Fruit fly (Drosophila melanogaster) whole organism, embryonic: ENCODE results near the gene CG1103.

Experiments
- Aef1 ChIP-seq: fragments of 200-800 bp; sonication (Bioruptor generic); IDR thresholded peaks from 3 replicates; pipeline ENCODE4 v1.3.6; 2022; ENCODE audit warnings: missing biosample characterization, missing genetic modification characterization
- Atf6 ChIP-seq: fragments of 200-800 bp; sonication (Bioruptor generic); IDR thresholded peaks from 2 replicates; pipeline ENCODE4 v1.3.6; 2022; ENCODE audit warnings: missing biosample characterization, missing genetic modification characterization
- C15 ChIP-seq: fragments of 200-800 bp; sonication (Bioruptor generic); IDR thresholded peaks from 3 replicates; pipeline ENCODE4 v1.3.6; 2022; ENCODE audit warnings: missing biosample characterization, missing genetic modification characterization
- CG10267 ChIP-seq: fragments of 200-800 bp; sonication (Bioruptor generic); optimal IDR thresholded peaks from 2 replicates; lab custom pipeline; 2018; ENCODE audit warnings: missing biosample characterization, mild to moderate bottlenecking, missing genetic modification characterization, moderate library complexity
- CG10462 ChIP-seq: fragments of 200-800 bp; sonication (Bioruptor generic); optimal IDR thresholded peaks from 2 replicates; lab custom pipeline; 2016; ENCODE audit warnings: missing biosample characterization, missing genetic modification characterization
- CG10654 ChIP-seq: fragments of 200-800 bp; sonication (Bioruptor generic); optimal IDR thresholded peaks from 2 replicates; lab custom pipeline; 2016; ENCODE audit warnings: missing biosample characterization, missing genetic modification characterization
- CG15514 ChIP-seq: fragments of 200-800 bp; sonication (Bioruptor generic); optimal IDR thresholded peaks from 3 replicates; lab custom pipeline; 2017; ENCODE audit warnings: missing biosample characterization, missing genetic modification characterization, mild to moderate bottlenecking, moderate library complexity, missing genetic modification reagents
- CG17802 ChIP-seq: fragments of 200-800 bp; sonication (Bioruptor generic); optimal IDR thresholded peaks from 2 replicates; lab custom pipeline; 2018; ENCODE audit warnings: missing biosample characterization, mild to moderate bottlenecking, missing genetic modification characterization, moderate library complexity
- CG32532 ChIP-seq: fragments of 200-800 bp; sonication (Bioruptor generic); IDR thresholded peaks from 2 replicates; pipeline ENCODE4 v1.3.6; 2022; ENCODE audit warnings: missing biosample characterization, missing genetic modification characterization
- CG4282 ChIP-seq: fragments of 200-800 bp; sonication (Bioruptor generic); optimal IDR thresholded peaks from 2 replicates; lab custom pipeline; 2016; ENCODE audit warnings: missing biosample characterization, missing genetic modification characterization
- CG4360 ChIP-seq: fragments of 200-800 bp; sonication (Bioruptor generic); IDR thresholded peaks from 2 replicates; pipeline ENCODE4 v1.3.6; 2022; ENCODE audit warnings: missing biosample characterization, missing genetic modification characterization
- CG7357 ChIP-seq: fragments of 200-800 bp; sonication (Bioruptor generic); IDR thresholded peaks from 3 replicates; pipeline ENCODE4 v1.3.6; 2022; ENCODE audit warnings: missing biosample characterization, missing genetic modification characterization
- CG8944 ChIP-seq: fragments of 200-800 bp; sonication (Bioruptor generic); optimal IDR thresholded peaks from 3 replicates; lab custom pipeline; 2016; ENCODE audit warnings: missing biosample characterization, missing genetic modification characterization
- Elba2 ChIP-seq: fragments of 200-800 bp; sonication (Bioruptor generic); optimal IDR thresholded peaks from 3 replicates; lab custom pipeline; 2016; ENCODE audit warnings: missing biosample characterization, missing genetic modification characterization
- Ets65A ChIP-seq: fragments of 200-800 bp; sonication (Bioruptor generic); peaks from one replicate; lab custom pipeline; 2016; ENCODE audit warnings: missing biosample characterization, missing genetic modification characterization
- Ets97D ChIP-seq: fragments of 200-800 bp; sonication (Bioruptor generic); optimal IDR thresholded peaks from 3 replicates; lab custom pipeline; 2016; ENCODE audit warnings: missing biosample characterization, missing genetic modification characterization
- GATAe ChIP-seq: fragments of 200-800 bp; sonication (Bioruptor generic); conservative IDR thresholded peaks from 2 replicates; pipeline ENCODE4 v1.3.6; 2022; ENCODE audit warnings: missing biosample characterization, missing genetic modification characterization
- Hey ChIP-seq: fragments of 200-800 bp; sonication (Bioruptor generic); optimal IDR thresholded peaks from 3 replicates; lab custom pipeline; 2018; ENCODE audit warnings: missing biosample characterization, mild to moderate bottlenecking, missing genetic modification characterization
- Hr51 ChIP-seq, 2 experiments: fragments of 200-800 bp; sonication (Bioruptor generic); optimal IDR thresholded peaks; 2 replicates in 1 of 2; 3 replicates in 1 of 2; lab custom pipeline; 2016 to 2018; ENCODE audit warnings: missing biosample characterization in 2 of 2, missing genetic modification characterization in 2 of 2, mild to moderate bottlenecking in 1 of 2, moderate library complexity in 1 of 2
- Lim3 ChIP-seq: fragments of 200-800 bp; sonication (Bioruptor generic); IDR thresholded peaks from 2 replicates; pipeline ENCODE4 v1.3.6; 2022; ENCODE audit warnings: missing biosample characterization, missing genetic modification characterization
- Mad ChIP-seq: fragments of 200-800 bp; sonication (Bioruptor generic); optimal IDR thresholded peaks from 2 replicates; lab custom pipeline; 2016; ENCODE audit warnings: missing biosample characterization, missing genetic modification characterization
- Med ChIP-seq: fragments of 200-800 bp; sonication (Bioruptor generic); peaks from one replicate; lab custom pipeline; 2016; ENCODE audit warnings: missing biosample characterization, missing genetic modification characterization, mild to moderate bottlenecking, inconsistent platforms, moderate library complexity
- Myb ChIP-seq: fragments of 200-800 bp; sonication (Bioruptor generic); optimal IDR thresholded peaks from 2 replicates; lab custom pipeline; 2016; ENCODE audit warnings: missing biosample characterization, missing genetic modification characterization
- Optix ChIP-seq: fragments of 200-800 bp; sonication (Bioruptor generic); IDR thresholded peaks from 3 replicates; pipeline ENCODE4 v1.3.6; 2022; ENCODE audit warnings: missing biosample characterization, missing genetic modification characterization
- Sin3A ChIP-seq: fragments of >200 bp; optimal IDR thresholded peaks from 2 replicates; lab custom pipeline; 2018
- Ssrp ChIP-seq: fragments of 200-800 bp; sonication (Bioruptor generic); optimal IDR thresholded peaks from 2 replicates; lab custom pipeline; 2018; ENCODE audit warnings: missing biosample characterization, mild to moderate bottlenecking, missing genetic modification characterization, moderate library complexity
- Taf1 ChIP-seq: fragments of 200-800 bp; sonication (Bioruptor generic); IDR thresholded peaks from 2 replicates; pipeline ENCODE4 v1.3.6; 2022; ENCODE audit warnings: missing biosample characterization, missing genetic modification characterization
- YL-1 ChIP-seq: fragments of 200-800 bp; sonication (Bioruptor generic); optimal IDR thresholded peaks from 3 replicates; lab custom pipeline; 2017; ENCODE audit warnings: missing biosample characterization, mild to moderate bottlenecking, missing genetic modification characterization
- amos ChIP-seq: fragments of 200-800 bp; sonication (Bioruptor generic); IDR thresholded peaks from 2 replicates; pipeline ENCODE4 v1.3.6; 2022; ENCODE audit warnings: missing biosample characterization, missing genetic modification characterization; ENCODE audit not compliant: partially characterized antibody
- ara ChIP-seq: fragments of 200-800 bp; sonication (Bioruptor generic); IDR thresholded peaks from 2 replicates; pipeline ENCODE4 v1.3.6; 2022; ENCODE audit warnings: missing biosample characterization, missing genetic modification characterization
- chinmo ChIP-seq: fragments of 200-800 bp; sonication (Bioruptor generic); IDR thresholded peaks from 4 replicates; pipeline ENCODE4 v1.3.6; 2022; ENCODE audit warnings: missing biosample characterization, missing genetic modification characterization; ENCODE audit not compliant: partially characterized antibody
- chn ChIP-seq: fragments of 200-800 bp; sonication (Bioruptor generic); optimal IDR thresholded peaks from 2 replicates; lab custom pipeline; 2016; ENCODE audit warnings: missing biosample characterization, missing genetic modification characterization
- da ChIP-seq: fragments of 200-800 bp; sonication (Bioruptor generic); optimal IDR thresholded peaks from 2 replicates; lab custom pipeline; 2016; ENCODE audit warnings: missing biosample characterization, missing genetic modification characterization
- disco-r ChIP-seq: fragments of 200-800 bp; sonication (Bioruptor generic); optimal IDR thresholded peaks from 2 replicates; lab custom pipeline; 2016; ENCODE audit warnings: missing biosample characterization, missing genetic modification characterization
- dmrt11E ChIP-seq: fragments of 200-800 bp; sonication (Bioruptor generic); optimal IDR thresholded peaks from 3 replicates; lab custom pipeline; 2018; ENCODE audit warnings: missing biosample characterization, mild to moderate bottlenecking, missing genetic modification characterization, moderate library complexity
- fd96Cb ChIP-seq: fragments of 200-800 bp; sonication (Bioruptor generic); optimal IDR thresholded peaks from 2 replicates; lab custom pipeline; 2018; ENCODE audit warnings: missing biosample characterization, mild to moderate bottlenecking, missing genetic modification characterization, moderate library complexity
- gcm2 ChIP-seq: fragments of 200-800 bp; sonication (Bioruptor generic); optimal IDR thresholded peaks from 2 replicates; lab custom pipeline; 2016; ENCODE audit warnings: missing biosample characterization, missing genetic modification characterization
- gfzf ChIP-seq: fragments of 200-800 bp; sonication (Bioruptor generic); optimal IDR thresholded peaks from 2 replicates; lab custom pipeline; 2016; ENCODE audit warnings: missing biosample characterization, mild to moderate bottlenecking, missing genetic modification characterization, moderate library complexity
- jing ChIP-seq: fragments of 200-800 bp; sonication (Bioruptor generic); optimal IDR thresholded peaks from 2 replicates; lab custom pipeline; 2018; ENCODE audit warnings: missing biosample characterization, mild to moderate bottlenecking, missing genetic modification characterization
- lilli ChIP-seq: fragments of 200-800 bp; sonication (Bioruptor generic); optimal IDR thresholded peaks from 3 replicates; lab custom pipeline; 2016; ENCODE audit warnings: missing biosample characterization, missing genetic modification characterization
- lola ChIP-seq, 3 experiments: fragments of >200 bp in 2 of 3; fragments of 200-800 bp in 1 of 3; sonication (Bioruptor generic) in 1 of 3; optimal IDR thresholded peaks; 2 replicates each; lab custom pipeline; 2017 to 2019; ENCODE audit warnings: missing biosample characterization in 3 of 3, missing genetic modification characterization in 3 of 3, mild to moderate bottlenecking in 1 of 3, moderate library complexity in 1 of 3
- pnt ChIP-seq: fragments of 200-800 bp; sonication (Bioruptor generic); optimal IDR thresholded peaks from 3 replicates; lab custom pipeline; 2016; ENCODE audit warnings: missing biosample characterization, missing genetic modification characterization
- pzg ChIP-seq: fragments of 200-800 bp; sonication (Bioruptor generic); optimal IDR thresholded peaks from 3 replicates; lab custom pipeline; 2018; ENCODE audit warnings: missing biosample characterization, mild to moderate bottlenecking, missing genetic modification characterization, moderate library complexity
- shn ChIP-seq: fragments of 200-800 bp; sonication (Bioruptor generic); optimal IDR thresholded peaks from 3 replicates; lab custom pipeline; 2016; ENCODE audit warnings: missing biosample characterization, missing genetic modification characterization
- sim ChIP-seq: fragments of 200-800 bp; sonication (Bioruptor generic); IDR thresholded peaks from 2 replicates; pipeline ENCODE4 v1.3.6; 2022; ENCODE audit warnings: missing biosample characterization, missing genetic modification characterization
- slp2 ChIP-seq: fragments of 200-800 bp; sonication (Bioruptor generic); optimal IDR thresholded peaks from 2 replicates; lab custom pipeline; 2016; ENCODE audit warnings: missing biosample characterization, missing genetic modification characterization
- stc ChIP-seq: fragments of 200-800 bp; sonication (Bioruptor generic); IDR thresholded peaks from 2 replicates; pipeline ENCODE4 v1.3.6; 2022; ENCODE audit warnings: missing biosample characterization, missing genetic modification characterization
- sug ChIP-seq: fragments of 200-800 bp; optimal IDR thresholded peaks from 2 replicates; lab custom pipeline; 2019; ENCODE audit warnings: missing biosample characterization, mild to moderate bottlenecking, missing genetic modification characterization, moderate library complexity
- tin ChIP-seq: fragments of 200-800 bp; sonication (Bioruptor generic); optimal IDR thresholded peaks from 3 replicates; lab custom pipeline; 2016; ENCODE audit warnings: missing biosample characterization, missing genetic modification characterization
- trem ChIP-seq: fragments of 200-800 bp; optimal IDR thresholded peaks from 3 replicates; lab custom pipeline; 2019; ENCODE audit warnings: missing biosample characterization, mild to moderate bottlenecking, missing genetic modification characterization, moderate library complexity
- vfl ChIP-seq: fragments of 200-800 bp; sonication (Bioruptor generic); optimal IDR thresholded peaks from 2 replicates; lab custom pipeline; 2016; ENCODE audit warnings: missing biosample characterization, missing genetic modification characterization
- vnd ChIP-seq: fragments of 200-800 bp; sonication (Bioruptor generic); IDR thresholded peaks from 3 replicates; pipeline ENCODE4 v1.3.6; 2022; ENCODE audit warnings: missing biosample characterization, missing genetic modification characterization; ENCODE audit not compliant: partially characterized antibody

CG1103 gene

dm6 chr3R:4333964-4334363 is 3.6 kb upstream of the CG1103 start, which contains the start of gene CG9776 (continued):
- TF ChIP-seq gcm2 (GFP tag; lab: Kevin White, UChicago) (no peak), CG17802 (tag; lab: Kevin White, UChicago) (peak; percentile 96), trem (tag; lab: Kevin White, UChicago) (peak; percentile 71), Ets97D (GFP tag; lab: Kevin White, UChicago) (peak; percentile 78), fd96Cb (tag; lab: Kevin White, UChicago) (peak; percentile 46), disco-r (GFP tag; lab: Kevin White, UChicago) (peak; percentile 11), YL-1 (GFP tag; lab: Kevin White, UChicago) (peak; percentile 80), CG15514 (GFP tag; lab: Kevin White, UChicago) (peak; percentile 96), da (GFP tag; lab: Kevin White, UChicago) (peak; percentile 34), stc (GFP tag; lab: Robert Waterston, UW) (no peak), Hr51 (GFP tag; optimal IDR thresholded peaks at IDR 0.05; lab: Kevin White, UChicago) (peak in 1 of 2 experiments; percentile 5), Ssrp (tag; lab: Kevin White, UChicago) (peak; percentile 64), vfl (GFP tag; lab: Kevin White, UChicago) (peak; percentile 44), CG7357 (GFP tag; lab: Robert Waterston, UW) (peak; percentile 98), CG10462 (GFP tag; lab: Kevin White, UChicago) (peak; percentile 8), Hey (tag; lab: Kevin White, UChicago) (no peak), Taf1 (no peak), CG8944 (GFP tag; lab: Kevin White, UChicago) (peak; percentile 40), Ets65A (GFP tag; lab: Kevin White, UChicago) (peak; percentile 94), lilli (GFP tag; lab: Kevin White, UChicago) (peak; percentile 73), shn (GFP tag; lab: Kevin White, UChicago) (peak; percentile 71), CG10654 (GFP tag; lab: Kevin White, UChicago) (peak; percentile 38), pnt (GFP tag; lab: Kevin White, UChicago) (peak; percentile 65), Aef1 (GFP tag; lab: Robert Waterston, UW) (no peak), jing (GFP tag; lab: Kevin White, UChicago) (no peak), tin (peak; percentile 47), gfzf (peak; percentile 44), C15 (GFP tag; lab: Robert Waterston, UW) (no peak), lola (GFP tag; optimal IDR thresholded peaks at IDR 0.05; lab: Kevin White, UChicago) (peak in 1 of 3 experiments; percentile 97), chinmo (GFP tag; lab: Robert Waterston, UW) (peak; percentile 99), sug (tag; lab: Kevin White, UChicago) (no peak), dmrt11E (tag; lab: Kevin White, UChicago) (peak; percentile 65), CG4282 (GFP tag; lab: Kevin White, UChicago) (peak; percentile 54), Elba2 (GFP tag; lab: Kevin White, UChicago) (peak; percentile 79), Mad (peak; percentile 44), chn (GFP tag; lab: Kevin White, UChicago) (peak; percentile 35), ara (GFP tag; lab: Robert Waterston, UW) (peak; percentile 63; the same call in 1 of the 2 replicates), CG32532 (peak; percentile 70), Optix (GFP tag; lab: Robert Waterston, UW) (peak; percentile 58; the same call in 2 of the 3 replicates), Atf6 (GFP tag; lab: Robert Waterston, UW) (peak; percentile 39; the same call in 1 of the 2 replicates), Lim3 (no peak), Sin3A (lab: Kevin White, UChicago) (peak; percentile 63), GATAe (GFP tag; lab: Robert Waterston, UW) (no peak), Med (GFP tag; lab: Kevin White, UChicago) (peak; percentile 93), vnd (peak; percentile 97), CG4360 (GFP tag; lab: Robert Waterston, UW) (no peak), slp2 (GFP tag; lab: Kevin White, UChicago) (peak; percentile 67), CG10267 (tag; lab: Kevin White, UChicago) (peak; percentile 75), amos (GFP tag; lab: Robert Waterston, UW) (peak; percentile 99), pzg (GFP tag; lab: Kevin White, UChicago) (peak; percentile 94), sim (GFP tag; lab: Robert Waterston, UW) (no peak), Myb (peak; percentile 71)
